Worm (Caenorhabditis elegans) whole organism, late embryonic: ENCODE results near the gene tag-297.

Experiments used
- C08G9.2 ChIP-seq: sonication (generic microtip); optimal IDR thresholded peaks from 2 replicates; lab custom pipeline; 2016; ENCODE audit warnings: mild to moderate bottlenecking, missing genetic modification characterization, moderate library complexity, missing compliant biosample characterization
- F13H6.1 ChIP-seq: sonication (generic microtip); optimal IDR thresholded peaks from 2 replicates; lab custom pipeline; 2016; ENCODE audit warnings: missing genetic modification characterization, missing compliant biosample characterization
- K09A11.1 ChIP-seq: sonication (generic microtip); optimal IDR thresholded peaks from 2 replicates; lab custom pipeline; 2017; ENCODE audit warnings: antibody characterized with exemption, mild to moderate bottlenecking, missing genetic modification characterization, missing compliant biosample characterization; ENCODE audit not compliant: insufficient read depth
- T23F11.4 ChIP-seq: fragments of 200-800 bp; sonication (Bioruptor generic); optimal IDR thresholded peaks from 2 replicates; lab custom pipeline; 2018; ENCODE audit warnings: mild to moderate bottlenecking, missing genetic modification characterization, missing compliant biosample characterization
- Y22D7AL.16 ChIP-seq: sonication (generic microtip); optimal IDR thresholded peaks from 2 replicates; lab custom pipeline; 2016; ENCODE audit warnings: missing genetic modification characterization, missing compliant biosample characterization
- ahr-1 ChIP-seq: sonication (generic microtip); optimal IDR thresholded peaks from 2 replicates; lab custom pipeline; 2016; ENCODE audit warnings: missing genetic modification characterization, missing compliant biosample characterization
- ceh-14 ChIP-seq: sonication (generic microtip); optimal IDR thresholded peaks from 2 replicates; lab custom pipeline; 2016; ENCODE audit warnings: missing genotype, missing genetic modification characterization, missing compliant biosample characterization
- ceh-19 ChIP-seq: fragments of 200-800 bp; sonication (Bioruptor generic); optimal IDR thresholded peaks from 2 replicates; lab custom pipeline; 2018; ENCODE audit warnings: mild to moderate bottlenecking, missing genetic modification characterization, missing compliant biosample characterization
- ceh-2 ChIP-seq: sonication (generic microtip); optimal IDR thresholded peaks from 2 replicates; lab custom pipeline; 2016; ENCODE audit warnings: missing genotype, missing genetic modification characterization, missing compliant biosample characterization
- ceh-22 ChIP-seq: sonication (generic microtip); optimal IDR thresholded peaks from 2 replicates; lab custom pipeline; 2017; ENCODE audit warnings: missing biosample characterization, missing genetic modification characterization
- ceh-30 ChIP-seq: fragments of 150-350 bp; optimal IDR thresholded peaks from 2 replicates; lab custom pipeline; 2014; ENCODE audit warnings: missing biosample characterization, missing genetic modification characterization
- ceh-31 ChIP-seq: sonication (generic microtip); optimal IDR thresholded peaks from 2 replicates; lab custom pipeline; 2016; ENCODE audit warnings: missing genetic modification characterization, missing compliant biosample characterization
- ceh-34 ChIP-seq: sonication (generic microtip); optimal IDR thresholded peaks from 2 replicates; lab custom pipeline; 2016; ENCODE audit warnings: mild to moderate bottlenecking, missing genetic modification characterization, missing compliant biosample characterization
- ceh-9 ChIP-seq: sonication (generic microtip); optimal IDR thresholded peaks from 2 replicates; lab custom pipeline; 2016; ENCODE audit warnings: mild to moderate bottlenecking, missing genetic modification characterization, inconsistent platforms, missing compliant biosample characterization
- che-1 ChIP-seq: sonication (generic microtip); optimal IDR thresholded peaks from 2 replicates; lab custom pipeline; 2016; ENCODE audit warnings: mild to moderate bottlenecking, missing genetic modification characterization, missing compliant biosample characterization
- dmd-4 ChIP-seq: sonication (generic microtip); optimal IDR thresholded peaks from 2 replicates; lab custom pipeline; 2016; ENCODE audit warnings: borderline replicate concordance, missing genetic modification characterization, missing compliant biosample characterization
- dve-1 ChIP-seq: sonication (generic microtip); optimal IDR thresholded peaks from 2 replicates; lab custom pipeline; 2017; ENCODE audit warnings: antibody characterized with exemption, mild to moderate bottlenecking, missing genetic modification characterization, missing compliant biosample characterization
- elt-2 ChIP-seq: sonication (generic microtip); optimal IDR thresholded peaks from 2 replicates; lab custom pipeline; 2016; ENCODE audit warnings: missing genetic modification reagents, missing genetic modification characterization, missing compliant biosample characterization
- elt-4 ChIP-seq: sonication (generic microtip); optimal IDR thresholded peaks from 2 replicates; lab custom pipeline; 2016; ENCODE audit warnings: missing genetic modification characterization, missing compliant biosample characterization
- fkh-10 ChIP-seq: fragments of 150-350 bp; optimal IDR thresholded peaks from 2 replicates; lab custom pipeline; 2014; ENCODE audit warnings: missing biosample characterization, missing genetic modification reagents, missing genetic modification characterization
- gmeb-2 ChIP-seq: sonication (generic microtip); optimal IDR thresholded peaks from 2 replicates; lab custom pipeline; 2016; ENCODE audit warnings: missing genetic modification characterization, inconsistent platforms, missing compliant biosample characterization
- hlh-13 ChIP-seq: fragments of 200-800 bp; sonication (Bioruptor generic); optimal IDR thresholded peaks from 2 replicates; lab custom pipeline; 2018; ENCODE audit warnings: mild to moderate bottlenecking, missing genetic modification characterization, missing compliant biosample characterization
- hlh-15 ChIP-seq: sonication (generic microtip); optimal IDR thresholded peaks from 2 replicates; lab custom pipeline; 2016; ENCODE audit warnings: missing genetic modification characterization, missing compliant biosample characterization
- hlh-30 ChIP-seq: sonication (generic microtip); optimal IDR thresholded peaks from 2 replicates; lab custom pipeline; 2017; ENCODE audit warnings: antibody characterized with exemption, missing genetic modification characterization, missing compliant biosample characterization; ENCODE audit not compliant: insufficient read depth
- hlh-8 ChIP-seq: sonication (generic microtip); optimal IDR thresholded peaks from 2 replicates; lab custom pipeline; 2016; ENCODE audit warnings: missing genotype, missing genetic modification characterization, missing compliant biosample characterization
- lim-6 ChIP-seq: sonication (generic microtip); optimal IDR thresholded peaks from 2 replicates; lab custom pipeline; 2016; ENCODE audit warnings: missing genetic modification characterization, missing compliant biosample characterization
- madf-2 ChIP-seq: sonication (generic microtip); optimal IDR thresholded peaks from 2 replicates; lab custom pipeline; 2017; ENCODE audit warnings: missing genetic modification characterization, missing compliant biosample characterization
- mec-3 ChIP-seq: sonication (generic microtip); optimal IDR thresholded peaks from 2 replicates; lab custom pipeline; 2016; ENCODE audit warnings: borderline replicate concordance, missing genetic modification characterization, missing compliant biosample characterization
- nfya-1 ChIP-seq: sonication (generic microtip); optimal IDR thresholded peaks from 2 replicates; lab custom pipeline; 2017; ENCODE audit warnings: missing genetic modification characterization, mild to moderate bottlenecking, missing compliant biosample characterization, antibody characterized with exemption, moderate library complexity
- nhr-11 ChIP-seq: fragments of 150-350 bp; optimal IDR thresholded peaks from 2 replicates; lab custom pipeline; 2014; ENCODE audit warnings: missing biosample characterization, missing genetic modification characterization
- npax-4 ChIP-seq: sonication (generic microtip); optimal IDR thresholded peaks from 2 replicates; lab custom pipeline; 2016; ENCODE audit warnings: missing genetic modification characterization, missing compliant biosample characterization
- pag-3 ChIP-seq: sonication (generic microtip); optimal IDR thresholded peaks from 2 replicates; lab custom pipeline; 2016; ENCODE audit warnings: missing compliant biosample characterization, missing genetic modification characterization, borderline replicate concordance
- pat-9 ChIP-seq: fragments of 200-800 bp; sonication (Bioruptor generic); optimal IDR thresholded peaks from 2 replicates; lab custom pipeline; 2018; ENCODE audit warnings: mild to moderate bottlenecking, missing genetic modification characterization, moderate library complexity, missing compliant biosample characterization
- pax-1 ChIP-seq: fragments of 150-350 bp; optimal IDR thresholded peaks from 2 replicates; lab custom pipeline; 2014; ENCODE audit warnings: missing biosample characterization, missing genetic modification characterization
- pha-2 ChIP-seq: sonication (generic microtip); optimal IDR thresholded peaks from 2 replicates; lab custom pipeline; 2017; ENCODE audit warnings: mild to moderate bottlenecking, missing genetic modification characterization, missing compliant biosample characterization
- pqm-1 ChIP-seq: sonication (generic microtip); optimal IDR thresholded peaks from 2 replicates; lab custom pipeline; 2016; ENCODE audit warnings: missing genetic modification characterization, missing compliant biosample characterization
- pros-1 ChIP-seq: fragments of 150-350 bp; optimal IDR thresholded peaks from 2 replicates; lab custom pipeline; 2014; ENCODE audit warnings: missing biosample characterization, missing genetic modification reagents, missing genetic modification characterization
- ref-2 ChIP-seq: sonication (generic microtip); optimal IDR thresholded peaks from 2 replicates; lab custom pipeline; 2016; ENCODE audit warnings: missing genetic modification characterization, missing compliant biosample characterization
- rnt-1 ChIP-seq: sonication (generic microtip); optimal IDR thresholded peaks from 2 replicates; lab custom pipeline; 2016; ENCODE audit warnings: missing genetic modification characterization, missing compliant biosample characterization
- sdc-2 ChIP-seq: sonication (generic microtip); optimal IDR thresholded peaks from 2 replicates; lab custom pipeline; 2016; ENCODE audit warnings: missing genotype, missing genetic modification characterization, missing compliant biosample characterization
- sox-4 ChIP-seq: sonication (generic microtip); optimal IDR thresholded peaks from 2 replicates; lab custom pipeline; 2017; ENCODE audit warnings: mild to moderate bottlenecking, missing genetic modification characterization, inconsistent platforms, missing compliant biosample characterization
- syd-9 ChIP-seq: sonication (generic microtip); optimal IDR thresholded peaks from 2 replicates; lab custom pipeline; 2016; ENCODE audit warnings: mild to moderate bottlenecking, missing genetic modification characterization, moderate library complexity, missing compliant biosample characterization
- tbx-7 ChIP-seq: sonication (generic microtip); optimal IDR thresholded peaks from 2 replicates; lab custom pipeline; 2016; ENCODE audit warnings: missing genotype, missing genetic modification characterization, missing compliant biosample characterization
- ttx-3 ChIP-seq: sonication (generic microtip); optimal IDR thresholded peaks from 2 replicates; lab custom pipeline; 2016; ENCODE audit warnings: missing genetic modification reagents, missing genetic modification characterization, missing compliant biosample characterization
- unc-3 ChIP-seq, 2 experiments: fragments of 200-800 bp in 1 of 2; sonication (Bioruptor generic) in 1 of 2; sonication (generic microtip) in 1 of 2; conservative IDR thresholded peaks in 1 of 2; optimal IDR thresholded peaks in 1 of 2; 2 replicates each; pipeline versions ENCODE4 v1.3.6 to Lab custom; 2016 to 2022; ENCODE audit warnings: missing compliant biosample characterization in 2 of 2, missing genetic modification characterization in 2 of 2, missing genetic modification reagents in 1 of 2
- unc-86 ChIP-seq: sonication (generic microtip); optimal IDR thresholded peaks from 2 replicates; lab custom pipeline; 2016; ENCODE audit warnings: missing genetic modification characterization, missing compliant biosample characterization
- ztf-16 ChIP-seq: sonication (generic microtip); optimal IDR thresholded peaks from 2 replicates; lab custom pipeline; 2017; ENCODE audit warnings: missing genetic modification characterization, missing compliant biosample characterization

Gene tag-297

ce11 chrII:14626883-14627282 lies 547 bp upstream of the tag-297 start:
- TF ChIP-seq T23F11.4 (GFP tag; lab: Kevin White, UChicago) (no peak), elt-2 (tag; lab: Kevin White, UChicago) (no peak), che-1 (tag; lab: Kevin White, UChicago) (no peak), ceh-2 (tag; lab: Kevin White, UChicago) (no peak), hlh-13 (no peak), dmd-4 (no peak), dve-1 (tag; lab: Kevin White, UChicago) (no peak), ref-2 (tag; lab: Kevin White, UChicago) (no peak), pha-2 (tag; lab: Kevin White, UChicago) (no peak), pqm-1 (no peak), ceh-34 (no peak), hlh-8 (no peak), elt-4 (no peak), pat-9 (no peak), K09A11.1 (tag; lab: Kevin White, UChicago) (no peak), sox-4 (tag; lab: Kevin White, UChicago) (no peak), hlh-30 (tag; lab: Kevin White, UChicago) (no peak), tbx-7 (no peak)

ce11 chrII:14632823-14633222 lies 5.4 kb downstream of the tag-297 start, which contains the start of gene C38C6.3:
C38C6.3 (plus strand) TSS chrII:14633123.
- no peak for TF ChIP-seq hlh-15 (tag; lab: Kevin White, UChicago)
- TF ChIP-seq tbx-7, result no peak
- TF ChIP-seq elt-4, result no peak
- no peak for TF ChIP-seq ztf-16 (tag; lab: Kevin White, UChicago)
- TF ChIP-seq madf-2 (tag; lab: Kevin White, UChicago), result no peak
- TF ChIP-seq rnt-1 (tag; lab: Kevin White, UChicago), result no peak
- no peak for TF ChIP-seq syd-9 (tag; lab: Kevin White, UChicago)
- no peak for TF ChIP-seq ceh-22
- no peak for TF ChIP-seq ceh-19 (GFP tag; lab: Kevin White, UChicago)
- no peak for TF ChIP-seq ahr-1 (tag; lab: Kevin White, UChicago)
- TF ChIP-seq unc-3 (GFP tag; conservative IDR thresholded peaks at IDR 0.05; lab: Robert Waterston, UW), result no peak
- no peak for TF ChIP-seq unc-3 (tag; optimal IDR thresholded peaks at IDR 0.05; lab: Kevin White, UChicago)
- TF ChIP-seq C08G9.2 (tag; lab: Kevin White, UChicago), result no peak
- TF ChIP-seq K09A11.1 (tag; lab: Kevin White, UChicago), result no peak
- TF ChIP-seq Y22D7AL.16 (tag; lab: Kevin White, UChicago), result no peak
- no peak for TF ChIP-seq pros-1 (tag; lab: Kevin White, UChicago)
- no peak for TF ChIP-seq ceh-31 (tag; lab: Kevin White, UChicago)
- TF ChIP-seq nhr-11, result no peak
- no peak for TF ChIP-seq T23F11.4 (GFP tag; lab: Kevin White, UChicago)
- no peak for TF ChIP-seq pax-1 (tag; lab: Kevin White, UChicago)

ce11 chrII:14634042-14634441 lies 6.6 kb downstream of the tag-297 start:
- TF ChIP-seq nfya-1 (no peak), ceh-9 (no peak), sdc-2 (tag; lab: Kevin White, UChicago) (no peak), npax-4 (tag; lab: Kevin White, UChicago) (no peak), mec-3 (tag; lab: Kevin White, UChicago) (no peak), hlh-15 (tag; lab: Kevin White, UChicago) (no peak)

- TF ChIP-seq tbx-7, result no peak
- TF ChIP-seq unc-86 (tag; lab: Kevin White, UChicago), result peak; percentile 43
- peak; percentile 50 for TF ChIP-seq F13H6.1 (tag; lab: Kevin White, UChicago)
- peak; percentile 1 for TF ChIP-seq ahr-1 (tag; lab: Kevin White, UChicago)
- peak; percentile 62 for TF ChIP-seq hlh-30 (tag; lab: Kevin White, UChicago)
- no peak for TF ChIP-seq pag-3 (tag; lab: Kevin White, UChicago)
- no peak for TF ChIP-seq ceh-30 (tag; lab: Kevin White, UChicago)
- peak; percentile 16 for TF ChIP-seq rnt-1 (tag; lab: Kevin White, UChicago)
- peak; percentile 28 for TF ChIP-seq ceh-14 (tag; lab: Kevin White, UChicago)
- no peak for TF ChIP-seq K09A11.1 (tag; lab: Kevin White, UChicago)
- peak; percentile 5 for TF ChIP-seq sdc-2 (tag; lab: Kevin White, UChicago)
- peak; percentile 64 for TF ChIP-seq ttx-3 (tag; lab: Kevin White, UChicago)
- TF ChIP-seq pat-9, result peak; percentile 54
- peak; percentile 81 for TF ChIP-seq hlh-15 (tag; lab: Kevin White, UChicago)
- TF ChIP-seq lim-6, result no peak
- TF ChIP-seq fkh-10 (GFP tag; lab: Kevin White, UChicago), result no peak
- TF ChIP-seq gmeb-2 (tag; lab: Kevin White, UChicago), result peak; percentile 52
- TF ChIP-seq nfya-1, result no peak
These were observed 7.7 kb downstream of the tag-297 start for ce11 chrII:14635179-14635578.
